Fruit fly (Drosophila melanogaster): Measurements from ENCODE around the gene DAAM.

The DAAM gene

DNA sequence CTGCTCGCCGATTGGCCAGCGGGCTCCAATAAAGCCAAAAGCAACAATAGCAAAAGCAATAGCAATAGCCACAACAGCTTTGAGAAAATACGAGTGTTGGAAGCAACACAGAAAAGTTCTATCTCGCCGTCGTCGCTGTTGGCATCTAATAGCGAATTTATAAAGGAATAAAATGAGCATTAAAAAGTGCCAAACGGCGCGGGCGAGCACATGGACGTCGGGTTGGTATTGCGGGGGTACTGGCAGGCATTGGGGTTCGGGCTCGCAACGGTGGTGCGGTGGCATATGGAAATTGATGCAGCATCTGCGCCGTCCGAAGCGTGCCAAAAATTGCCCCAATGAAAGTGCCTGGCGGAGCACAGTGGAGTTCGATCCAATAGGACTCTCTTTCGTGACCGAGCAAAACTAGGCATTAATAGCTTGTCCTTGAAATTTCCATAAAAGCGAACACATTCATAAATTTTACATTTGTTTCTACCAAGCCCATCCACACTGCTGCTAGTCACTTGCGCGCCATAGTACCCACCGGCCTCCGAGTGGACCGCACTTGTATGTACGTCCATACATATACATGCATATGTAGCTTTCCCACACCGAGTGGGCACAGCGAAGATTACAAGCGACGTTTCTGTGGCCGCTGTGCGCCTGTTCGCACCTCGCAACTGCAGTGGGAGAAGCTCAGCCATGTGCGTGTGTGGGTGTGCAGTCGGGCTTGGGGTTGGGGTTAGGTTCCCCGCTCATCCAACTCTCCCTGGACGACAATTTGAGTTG lies 45.2 kb downstream of the DAAM start (continued):
- TF ChIP-seq Dfd (GFP tag; optimal IDR thresholded peaks at IDR 0.05) (no peak), ey (GFP tag; optimal IDR thresholded peaks at IDR 0.05) (peak; percentile 95), Hnf4 (GFP tag; optimal IDR thresholded peaks at IDR 0.05) (peak; percentile 90), rgr (GFP tag; optimal IDR thresholded peaks at IDR 0.05) (peak; percentile 94), sv (GFP tag; optimal IDR thresholded peaks at IDR 0.05) (peak; percentile 79), sage (GFP tag; optimal IDR thresholded peaks at IDR 0.05) (peak; percentile 75), CG9705 (GFP tag; optimal IDR thresholded peaks at IDR 0.05) (peak; percentile 41), N (GFP tag; optimal IDR thresholded peaks at IDR 0.05) (no peak), HLH106 (tag; optimal IDR thresholded peaks at IDR 0.05) (peak; percentile 89), Jra (GFP tag; optimal IDR thresholded peaks at IDR 0.05) (peak; percentile 65)

DNA sequence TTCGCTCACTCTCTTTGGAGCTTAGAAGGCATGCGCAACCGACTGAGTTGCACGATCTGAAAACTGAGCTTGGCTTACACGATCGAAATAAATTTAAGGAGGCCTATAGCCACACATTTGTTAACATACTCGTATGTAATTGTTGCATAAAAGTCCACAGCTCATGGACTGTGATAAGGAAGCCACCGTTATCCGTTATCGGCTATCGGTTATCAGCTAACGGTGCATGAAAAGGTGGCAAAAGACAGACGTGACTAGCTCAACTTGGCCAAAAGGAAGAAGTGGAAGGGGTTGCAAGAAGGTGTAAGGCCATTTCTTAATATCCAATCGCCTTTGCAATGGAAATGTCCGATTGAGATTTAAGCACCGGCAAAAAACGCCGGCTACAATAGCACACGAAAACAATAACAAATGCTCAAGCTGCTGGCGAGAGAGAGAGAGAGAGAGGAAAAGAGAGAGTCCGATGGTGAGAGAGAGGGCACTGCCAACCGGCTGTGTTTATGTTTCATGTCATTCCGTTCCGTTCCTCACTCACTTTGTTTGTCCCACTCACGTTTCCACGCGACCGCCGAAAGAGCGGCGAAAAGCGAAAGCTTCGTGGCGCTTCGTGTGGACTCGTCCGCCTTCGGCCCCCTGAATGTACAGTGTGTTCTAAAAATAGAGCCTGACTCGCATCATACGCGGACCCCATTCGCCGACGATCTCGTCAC lies 46.0 kb downstream of the DAAM start:
- no peak for TF ChIP-seq Mio (GFP tag; optimal IDR thresholded peaks at IDR 0.05)
- no peak for TF ChIP-seq usp (GFP tag; optimal IDR thresholded peaks at IDR 0.05)
- peak; percentile 46 to 84 for TF ChIP-seq dl (GFP tag; optimal IDR thresholded peaks at IDR 0.05; ENCODE audit: insufficient read depth in 1 of 2, partially characterized antibody in 2 of 2)
- no peak for TF ChIP-seq psq (GFP tag; optimal IDR thresholded peaks at IDR 0.05)
- TF ChIP-seq woc (GFP tag; optimal IDR thresholded peaks at IDR 0.05), result no peak
- peak in 1 of 2 experiments; percentile 34 for TF ChIP-seq foxo (GFP tag; optimal IDR thresholded peaks at IDR 0.05)
- no peak for TF ChIP-seq pan (optimal IDR thresholded peaks at IDR 0.05)
- TF ChIP-seq Dfd (GFP tag; optimal IDR thresholded peaks at IDR 0.05), result no peak
- no peak for TF ChIP-seq ey (GFP tag; optimal IDR thresholded peaks at IDR 0.05)
- no peak for TF ChIP-seq Hr78 (GFP tag; optimal IDR thresholded peaks at IDR 0.05)
- TF ChIP-seq Abd-B (GFP tag; optimal IDR thresholded peaks at IDR 0.05), result no peak
- TF ChIP-seq dmrt93B (GFP tag; optimal IDR thresholded peaks at IDR 0.05), result no peak
- no peak for TF ChIP-seq jim (GFP tag; optimal IDR thresholded peaks at IDR 0.05)
- TF ChIP-seq CrebA (GFP tag; optimal IDR thresholded peaks at IDR 0.05; ENCODE audit: borderline replicate concordance), result peak; percentile 67
- TF ChIP-seq Rel (GFP tag; optimal IDR thresholded peaks at IDR 0.05), result no peak
- TF ChIP-seq Rel (tag; optimal IDR thresholded peaks at IDR 0.05), result peak; percentile 12
- TF ChIP-seq Dif (GFP tag; optimal IDR thresholded peaks at IDR 0.05; ENCODE audit: partially characterized antibody), result peak; percentile 90

dm6 chrX:1275018-1275820 lies 46.9 kb downstream of the DAAM start, which contains the start of gene Atf3:
TSS of gene Atf3 (minus strand) at chrX:1275284.
- peak; percentile 91 for TF ChIP-seq Mio (GFP tag; optimal IDR thresholded peaks at IDR 0.05)
- peak; percentile 60 for TF ChIP-seq Hr83 (GFP tag; optimal IDR thresholded peaks at IDR 0.05; ENCODE audit: poor library complexity, severe bottlenecking)
- TF ChIP-seq OdsH (GFP tag; optimal IDR thresholded peaks at IDR 0.05), result peak; percentile 99
- peak; percentile 97 for TF ChIP-seq Sp1 (GFP tag; optimal IDR thresholded peaks at IDR 0.05)
- TF ChIP-seq tai (GFP tag; optimal IDR thresholded peaks at IDR 0.05), result peak; percentile 91
- peak; percentile 79 for TF ChIP-seq GATAd (GFP tag; optimal IDR thresholded peaks at IDR 0.05)
- peak; percentile 88 for TF ChIP-seq brk (GFP tag; optimal IDR thresholded peaks at IDR 0.05)
- TF ChIP-seq jim (GFP tag; optimal IDR thresholded peaks at IDR 0.05), result no peak
- no peak for TF ChIP-seq usp (GFP tag; optimal IDR thresholded peaks at IDR 0.05)
- TF ChIP-seq pan (optimal IDR thresholded peaks at IDR 0.05), result no peak
- peak; percentile 96 for TF ChIP-seq psq (GFP tag; optimal IDR thresholded peaks at IDR 0.05)
- TF ChIP-seq Myc (optimal IDR thresholded peaks at IDR 0.05), result no peak
- TF ChIP-seq Hr78 (GFP tag; optimal IDR thresholded peaks at IDR 0.05), result no peak
- peak; percentile 95 to 99 for TF ChIP-seq foxo (GFP tag; optimal IDR thresholded peaks at IDR 0.05)
- TF ChIP-seq br (GFP tag; optimal IDR thresholded peaks at IDR 0.05), result peak; percentile 98
- no peak for TF ChIP-seq Dfd (GFP tag; optimal IDR thresholded peaks at IDR 0.05)
- peak; percentile 93 for TF ChIP-seq CG9705 (GFP tag; optimal IDR thresholded peaks at IDR 0.05)
- TF ChIP-seq CG32264 (GFP tag; optimal IDR thresholded peaks at IDR 0.05), result peak; percentile 90
- TF ChIP-seq lola (GFP tag; optimal IDR thresholded peaks at IDR 0.05), result no peak
- no peak for TF ChIP-seq Dif (GFP tag; optimal IDR thresholded peaks at IDR 0.05; ENCODE audit: partially characterized antibody)
- TF ChIP-seq Rel (GFP tag; optimal IDR thresholded peaks at IDR 0.05), result peak; percentile 71
- TF ChIP-seq Rel (tag; optimal IDR thresholded peaks at IDR 0.05), result peak; percentile 81
- TF ChIP-seq CrebA (GFP tag; optimal IDR thresholded peaks at IDR 0.05; ENCODE audit: borderline replicate concordance), result peak; percentile 87
- peak; percentile 94 for TF ChIP-seq Hnf4 (GFP tag; optimal IDR thresholded peaks at IDR 0.05)
- TF ChIP-seq fru (GFP tag; optimal IDR thresholded peaks at IDR 0.05), result peak; percentile 99
- TF ChIP-seq Jra (GFP tag; optimal IDR thresholded peaks at IDR 0.05), result peak; percentile 91
- TF ChIP-seq sage (GFP tag; optimal IDR thresholded peaks at IDR 0.05), result peak; percentile 82
- TF ChIP-seq dmrt93B (GFP tag; optimal IDR thresholded peaks at IDR 0.05), result peak; percentile 97
- peak; percentile 99 for TF ChIP-seq sv (GFP tag; optimal IDR thresholded peaks at IDR 0.05)
- no peak for TF ChIP-seq N (GFP tag; optimal IDR thresholded peaks at IDR 0.05)
- peak; percentile 99 for TF ChIP-seq ey (GFP tag; optimal IDR thresholded peaks at IDR 0.05)
- TF ChIP-seq rgr (GFP tag; optimal IDR thresholded peaks at IDR 0.05), result peak; percentile 99
- peak; percentile 92 for TF ChIP-seq woc (GFP tag; optimal IDR thresholded peaks at IDR 0.05)
- no peak for TF ChIP-seq Vsx2 (GFP tag; optimal IDR thresholded peaks at IDR 0.05; ENCODE audit: partially characterized antibody)
- peak; percentile 99 for TF ChIP-seq h (GFP tag; optimal IDR thresholded peaks at IDR 0.05)
- TF ChIP-seq dl (GFP tag; optimal IDR thresholded peaks at IDR 0.05; ENCODE audit: insufficient read depth in 1 of 2, partially characterized antibody in 2 of 2), result no peak
